Worm (Caenorhabditis elegans): ENCODE measurements around the gene mre-11.

The mre-11 gene

DNA sequence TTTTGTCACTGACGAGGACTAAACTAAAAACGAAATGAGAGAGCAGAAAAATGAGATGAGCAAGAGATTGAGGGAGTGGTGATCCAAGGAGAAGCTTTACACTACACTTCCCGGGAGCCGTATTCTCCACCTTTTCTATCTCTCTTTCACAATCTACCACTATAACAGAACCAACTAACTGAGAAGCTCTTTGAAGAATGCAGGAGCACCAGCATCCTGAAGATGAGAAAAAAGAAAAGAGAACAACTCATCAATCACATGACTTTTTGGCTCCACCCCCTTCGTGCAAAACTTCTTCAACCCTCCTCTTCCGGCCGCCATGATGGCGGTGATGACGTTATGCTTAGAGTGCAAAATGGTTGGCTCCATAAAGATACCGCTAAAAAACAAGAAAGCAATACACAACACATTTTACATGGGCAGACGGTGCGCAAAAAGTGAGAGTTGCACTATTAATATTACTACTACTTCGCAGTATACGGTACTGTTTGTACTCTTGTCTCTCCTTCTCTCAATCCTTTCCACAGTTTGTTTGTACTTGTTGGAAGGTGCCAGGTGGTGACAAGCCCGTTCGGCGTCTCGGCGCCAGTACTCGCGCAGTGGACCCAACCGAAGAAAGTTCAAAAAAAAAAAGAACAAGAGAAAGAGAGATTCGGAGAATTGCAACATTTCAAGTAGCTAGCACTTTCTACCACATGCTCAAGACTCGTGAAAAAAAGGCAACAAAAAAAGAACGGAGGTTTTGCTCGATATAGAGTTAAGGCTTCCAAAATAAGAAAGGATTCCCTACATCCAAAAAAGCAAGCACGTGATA, 17.4 kb downstream of the mre-11 start (continued):
- TF ChIP-seq blmp-1 (tag; optimal IDR thresholded peaks at IDR 0.05) (no peak), xbp-1 (tag; optimal IDR thresholded peaks at IDR 0.05) (peak; percentile 14), nhr-11 (tag; optimal IDR thresholded peaks at IDR 0.05) (no peak), aha-1 (tag; optimal IDR thresholded peaks at IDR 0.05) (no peak), elt-2 (tag; optimal IDR thresholded peaks at IDR 0.05) (no peak), lin-35 (GFP tag; optimal IDR thresholded peaks at IDR 0.05) (peak in 1 of 2 experiments; percentile 10), sptf-1 (tag; optimal IDR thresholded peaks at IDR 0.05) (no peak), unc-86 (tag; optimal IDR thresholded peaks at IDR 0.05) (no peak), unc-130 (tag; optimal IDR thresholded peaks at IDR 0.05) (peak; percentile 40), snpc-4 (tag; optimal IDR thresholded peaks at IDR 0.05) (no peak), egl-13 (tag; optimal IDR thresholded peaks at IDR 0.05) (peak; percentile 31), fkh-8 (tag; optimal IDR thresholded peaks at IDR 0.05) (peak; percentile 8), lin-14 (GFP tag; optimal IDR thresholded peaks at IDR 0.05) (peak; percentile 64), skn-1 (tag; optimal IDR thresholded peaks at IDR 0.05) (peak; percentile 6)

DNA sequence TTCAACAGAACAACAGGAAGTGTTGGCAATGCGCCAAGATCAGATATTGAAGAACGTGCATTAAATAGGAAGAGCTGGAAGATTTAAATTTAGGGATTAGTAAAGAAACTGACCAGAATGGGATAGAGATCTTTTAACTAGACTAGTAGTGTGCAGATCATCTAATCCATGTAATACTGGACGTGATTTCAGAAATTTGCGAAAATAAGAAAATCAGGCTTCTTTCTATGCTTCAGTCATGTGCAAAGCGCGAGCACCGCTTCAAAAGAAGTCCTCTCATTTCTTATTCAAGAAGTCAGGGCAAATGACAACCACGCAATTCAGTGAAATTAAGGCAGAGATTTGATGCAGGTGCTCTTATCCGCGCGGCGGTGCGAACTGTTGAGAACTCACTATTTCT, 18.6 kb downstream of the mre-11 start:
- TF ChIP-seq Y116A8C.19 (tag; optimal IDR thresholded peaks at IDR 0.05; ENCODE audit: borderline replicate concordance) (no peak), alr-1 (tag; optimal IDR thresholded peaks at IDR 0.05; ENCODE audit: borderline replicate concordance) (no peak), fkh-8 (tag; optimal IDR thresholded peaks at IDR 0.05) (peak; percentile 29), efl-1 (optimal IDR thresholded peaks at IDR 0.05) (no peak), efl-1 (GFP tag; optimal IDR thresholded peaks at IDR 0.05 in 1 of 2) (peak in 1 of 2 experiments; percentile 59), dsc-1 (tag; optimal IDR thresholded peaks at IDR 0.05) (peak; percentile 60), nhr-11 (tag; optimal IDR thresholded peaks at IDR 0.05) (no peak), grh-1 (GFP tag; IDR thresholded peaks at IDR 0.05) (no peak), skn-1 (tag; optimal IDR thresholded peaks at IDR 0.05) (no peak), sup-37 (GFP tag; optimal IDR thresholded peaks at IDR 0.05) (no peak), ceh-88 (GFP tag; IDR thresholded peaks at IDR 0.05) (no peak)

DNA sequence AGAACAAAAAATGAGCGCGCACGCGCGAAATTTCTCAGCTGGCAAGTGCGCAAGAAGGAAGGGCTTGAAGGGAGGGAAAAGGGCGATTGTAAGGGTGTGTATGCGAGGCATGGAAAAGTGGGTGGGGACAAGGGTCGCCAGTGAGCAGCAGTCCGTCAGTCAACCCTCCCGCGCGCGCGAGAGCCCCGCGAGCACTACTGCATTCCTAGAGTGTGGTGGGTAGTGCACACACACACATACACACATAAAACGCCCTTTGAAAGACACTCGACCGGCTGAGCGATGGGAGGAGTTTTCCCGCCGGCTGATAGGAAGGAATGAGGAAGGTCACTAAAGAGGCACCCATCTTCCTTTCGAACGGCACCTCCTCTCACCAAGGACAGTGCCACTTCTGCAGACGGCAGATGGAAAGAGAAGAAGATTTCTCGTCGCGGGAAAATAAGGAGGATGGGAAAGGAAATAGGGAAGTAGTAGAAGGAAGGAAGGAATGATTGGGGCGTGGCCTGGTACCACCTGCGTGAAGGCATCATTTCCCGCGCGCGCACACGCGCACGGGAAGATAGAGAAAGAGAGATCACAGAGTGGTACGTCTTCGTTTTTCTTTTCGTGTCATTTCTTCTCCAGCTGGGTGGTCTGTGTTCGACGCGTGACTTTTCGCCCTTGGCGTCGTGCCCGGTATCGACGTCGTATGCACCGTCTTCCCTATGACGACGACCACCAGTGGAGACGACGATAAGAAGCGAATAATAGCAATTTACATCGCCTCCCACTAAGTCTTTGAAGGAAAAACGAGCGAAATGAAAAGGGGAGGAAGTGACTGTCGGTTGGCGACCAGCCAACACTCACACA, 19.6 kb downstream of the mre-11 start:
- TF ChIP-seq skn-1 (tag; optimal IDR thresholded peaks at IDR 0.05) = peak; percentile 77
- TF ChIP-seq snu-23 (GFP tag; optimal IDR thresholded peaks at IDR 0.05) = peak; percentile 69
- TF ChIP-seq nhr-77 (tag; optimal IDR thresholded peaks at IDR 0.05) = no peak
- TF ChIP-seq zip-4 (GFP tag; optimal IDR thresholded peaks at IDR 0.05) = peak; percentile 12
- TF ChIP-seq C16A3.4 (tag; optimal IDR thresholded peaks at IDR 0.05) = peak; percentile 60
- no peak for TF ChIP-seq sup-37 (GFP tag; optimal IDR thresholded peaks at IDR 0.05)
- peak; percentile 58 for TF ChIP-seq unc-130 (tag; optimal IDR thresholded peaks at IDR 0.05)
- TF ChIP-seq efl-3 (GFP tag; optimal IDR thresholded peaks at IDR 0.05) = peak; percentile 29
- no peak for TF ChIP-seq zag-1 (tag; optimal IDR thresholded peaks at IDR 0.05)
- TF ChIP-seq ztf-11 (tag; optimal IDR thresholded peaks at IDR 0.05) = peak in 1 of 2 experiments; percentile 39
- TF ChIP-seq mef-2 (tag; optimal IDR thresholded peaks at IDR 0.05) = no peak
- peak; percentile 12 for TF ChIP-seq lir-3 (tag; optimal IDR thresholded peaks at IDR 0.05; ENCODE audit: poor library complexity)
- TF ChIP-seq fkh-10 (GFP tag; optimal IDR thresholded peaks at IDR 0.05) = no peak
- TF ChIP-seq nhr-47 (tag; optimal IDR thresholded peaks at IDR 0.05) = peak; percentile 55
- no peak for TF ChIP-seq nhr-237 (tag; optimal IDR thresholded peaks at IDR 0.05)
- TF ChIP-seq hlh-17 (GFP tag; optimal IDR thresholded peaks at IDR 0.05; ENCODE audit: borderline replicate concordance) = no peak
- TF ChIP-seq nhr-76 (tag; optimal IDR thresholded peaks at IDR 0.05) = no peak
- TF ChIP-seq nhr-90 (tag; optimal IDR thresholded peaks at IDR 0.05; ENCODE audit: poor library complexity) = peak; percentile 80
- TF ChIP-seq nhr-84 (tag; optimal IDR thresholded peaks at IDR 0.05) = no peak
- TF ChIP-seq dsc-1 (tag; optimal IDR thresholded peaks at IDR 0.05) = no peak
- peak; percentile 18 for TF ChIP-seq rnt-1 (tag; optimal IDR thresholded peaks at IDR 0.05)
- TF ChIP-seq unc-62 (GFP tag; optimal IDR thresholded peaks at IDR 0.05) = no peak
- peak; percentile 96 for TF ChIP-seq lin-14 (GFP tag; optimal IDR thresholded peaks at IDR 0.05)
- TF ChIP-seq ces-1 (GFP tag; optimal IDR thresholded peaks at IDR 0.05) = no peak
- TF ChIP-seq nhr-28 (tag; optimal IDR thresholded peaks at IDR 0.05) = no peak
- no peak; the same call in none of the 2 replicates for TF ChIP-seq nhr-19 (GFP tag; conservative IDR thresholded peaks at IDR 0.05)
- peak; percentile 59 for TF ChIP-seq lin-13 (GFP tag; optimal IDR thresholded peaks at IDR 0.05)
- TF ChIP-seq tlp-1 (tag; optimal IDR thresholded peaks at IDR 0.05) = no peak
- TF ChIP-seq fkh-8 (tag; optimal IDR thresholded peaks at IDR 0.05) = no peak
- TF ChIP-seq snpc-4 (tag; optimal IDR thresholded peaks at IDR 0.05) = peak; percentile 22
- no peak for TF ChIP-seq ama-1 (optimal IDR thresholded peaks at IDR 0.05)

All from whole organism, L1 larva.